Fruit fly (Drosophila melanogaster) whole organism, wandering third instar larva: ENCODE results near the gene CG17134.

ENCODE experiments used
- Abd-B ChIP-seq: fragments of >200 bp; optimal IDR thresholded peaks from 2 replicates; lab custom pipeline; 2017; ENCODE audit warnings: missing biosample characterization, missing genetic modification characterization
- CG9705 ChIP-seq: fragments of 200-800 bp; sonication (Bioruptor generic); optimal IDR thresholded peaks from 2 replicates; lab custom pipeline; 2018; ENCODE audit warnings: missing biosample characterization, mild to moderate bottlenecking, missing genetic modification characterization
- Dfd ChIP-seq: fragments of >200 bp; optimal IDR thresholded peaks from 2 replicates; lab custom pipeline; 2017; ENCODE audit warnings: missing biosample characterization, missing genetic modification characterization
- Dif ChIP-seq: fragments of 200-275, 200-300 bp; sonication (Bioruptor generic); optimal IDR thresholded peaks from 2 replicates; lab custom pipeline; 2018; ENCODE audit warnings: missing biosample characterization, missing genetic modification characterization; ENCODE audit not compliant: partially characterized antibody
- GATAd ChIP-seq: sonication (Bioruptor generic); optimal IDR thresholded peaks from 2 replicates; lab custom pipeline; 2016; ENCODE audit warnings: missing biosample characterization, missing genetic modification characterization
- HLH106 ChIP-seq: fragments of 200-800 bp; optimal IDR thresholded peaks from 3 replicates; lab custom pipeline; 2019; ENCODE audit warnings: missing biosample characterization, mild to moderate bottlenecking, missing genetic modification characterization, moderate library complexity
- Hnf4 ChIP-seq: fragments of 200-800 bp; sonication (Bioruptor generic); optimal IDR thresholded peaks from 2 replicates; lab custom pipeline; 2016; ENCODE audit warnings: missing biosample characterization, mild to moderate bottlenecking, missing genetic modification characterization
- Hr78 ChIP-seq: fragments of >200 bp; optimal IDR thresholded peaks from 2 replicates; lab custom pipeline; 2017; ENCODE audit warnings: missing biosample characterization, missing genetic modification characterization
- Hr83 ChIP-seq: fragments of 200-300 bp; sonication (Bioruptor generic); optimal IDR thresholded peaks from 2 replicates; lab custom pipeline; 2016; ENCODE audit warnings: missing biosample characterization, mild to moderate bottlenecking, missing genetic modification characterization, moderate library complexity; ENCODE audit not compliant: poor library complexity, severe bottlenecking
- Jra ChIP-seq: sonication (Bioruptor generic); optimal IDR thresholded peaks from 2 replicates; lab custom pipeline; 2016; ENCODE audit warnings: missing biosample characterization, missing genetic modification characterization
- Mio ChIP-seq: sonication (Bioruptor generic); optimal IDR thresholded peaks from 2 replicates; lab custom pipeline; 2016; ENCODE audit warnings: missing biosample characterization, missing genetic modification characterization
- Myc ChIP-seq: fragments of >200 bp; optimal IDR thresholded peaks from 2 replicates; lab custom pipeline; 2017
- N ChIP-seq: fragments of >200 bp; optimal IDR thresholded peaks from 2 replicates; lab custom pipeline; 2018; ENCODE audit warnings: missing biosample characterization, missing external identifiers, missing genetic modification characterization
- OdsH ChIP-seq: fragments of 200-800 bp; sonication (Bioruptor generic); optimal IDR thresholded peaks from 2 replicates; lab custom pipeline; 2016; ENCODE audit warnings: missing biosample characterization, mild to moderate bottlenecking, missing genetic modification characterization
- Rel ChIP-seq, 2 experiments: fragments of 200-800 bp; sonication (Bioruptor generic) in 1 of 2; optimal IDR thresholded peaks; 2 replicates in 1 of 2; 3 replicates in 1 of 2; lab custom pipeline; 2016 to 2019; ENCODE audit warnings: mild to moderate bottlenecking in 2 of 2, missing biosample characterization in 2 of 2, missing genetic modification characterization in 2 of 2, moderate library complexity in 1 of 2
- Sp1 ChIP-seq: fragments of 200-800 bp; sonication (Bioruptor generic); optimal IDR thresholded peaks from 3 replicates; lab custom pipeline; 2019; ENCODE audit warnings: missing biosample characterization, mild to moderate bottlenecking, missing genetic modification characterization, moderate library complexity
- br ChIP-seq: fragments of 200-800 bp; sonication (Bioruptor generic); optimal IDR thresholded peaks from 2 replicates; lab custom pipeline; 2016; ENCODE audit warnings: missing biosample characterization, missing genetic modification characterization
- brk ChIP-seq: fragments of 200-800 bp; sonication (Bioruptor generic); optimal IDR thresholded peaks from 2 replicates; lab custom pipeline; 2016; ENCODE audit warnings: missing biosample characterization, mild to moderate bottlenecking, missing genetic modification characterization
- dl ChIP-seq, 2 experiments: fragments of 175-275, 200-275 bp in 1 of 2; fragments of 200-275 bp in 1 of 2; sonication (Bioruptor generic); optimal IDR thresholded peaks; lab custom pipeline; 2018; ENCODE audit warnings: mild to moderate bottlenecking in 2 of 2, missing biosample characterization in 2 of 2, missing genetic modification characterization in 2 of 2, moderate library complexity in 2 of 2; ENCODE audit not compliant: partially characterized antibody in 2 of 2, insufficient read depth in 1 of 2
- dmrt93B ChIP-seq: fragments of 200-800 bp; sonication (Bioruptor generic); optimal IDR thresholded peaks from 2 replicates; lab custom pipeline; 2018; ENCODE audit warnings: missing biosample characterization, mild to moderate bottlenecking, missing genetic modification characterization
- dsf ChIP-seq: sonication (Bioruptor generic); optimal IDR thresholded peaks from 2 replicates; lab custom pipeline; 2016; ENCODE audit warnings: missing biosample characterization, missing genetic modification characterization, borderline replicate concordance
- ey ChIP-seq: fragments of 200-800 bp; sonication (Bioruptor generic); optimal IDR thresholded peaks from 2 replicates; lab custom pipeline; 2016; ENCODE audit warnings: missing biosample characterization, missing genetic modification characterization
- foxo ChIP-seq, 2 experiments: fragments of 200-800 bp; sonication (Bioruptor generic); optimal IDR thresholded peaks; 2 replicates in 1 of 2; 3 replicates in 1 of 2; lab custom pipeline; 2016 to 2017; ENCODE audit warnings: missing biosample characterization in 2 of 2, missing genetic modification characterization in 2 of 2
- fru ChIP-seq: fragments of 200-800 bp; sonication (Bioruptor generic); optimal IDR thresholded peaks from 3 replicates; lab custom pipeline; 2016; ENCODE audit warnings: missing biosample characterization, mild to moderate bottlenecking, missing genetic modification characterization
- h ChIP-seq: fragments of 200-800 bp; sonication (Bioruptor generic); optimal IDR thresholded peaks from 3 replicates; lab custom pipeline; 2016; ENCODE audit warnings: missing biosample characterization, mild to moderate bottlenecking, missing genetic modification characterization
- jim ChIP-seq: fragments of 175-275, 200-325 bp; sonication (Bioruptor generic); optimal IDR thresholded peaks from 2 replicates; lab custom pipeline; 2016; ENCODE audit warnings: missing biosample characterization, mild to moderate bottlenecking, missing genetic modification characterization
- lola ChIP-seq: fragments of >200 bp; optimal IDR thresholded peaks from 2 replicates; lab custom pipeline; 2017; ENCODE audit warnings: missing biosample characterization, missing genetic modification characterization
- pan ChIP-seq: fragments of >200 bp; optimal IDR thresholded peaks from 2 replicates; lab custom pipeline; 2017
- psq ChIP-seq: fragments of 200-800 bp; sonication (Bioruptor generic); optimal IDR thresholded peaks from 3 replicates; lab custom pipeline; 2017; ENCODE audit warnings: missing biosample characterization, mild to moderate bottlenecking, missing genetic modification characterization, moderate library complexity
- rgr ChIP-seq: fragments of 200-800 bp; sonication (Bioruptor generic); optimal IDR thresholded peaks from 3 replicates; lab custom pipeline; 2016; ENCODE audit warnings: missing biosample characterization, mild to moderate bottlenecking, missing genetic modification characterization
- sage ChIP-seq: fragments of 200-800 bp; sonication (Bioruptor generic); optimal IDR thresholded peaks from 2 replicates; lab custom pipeline; 2016; ENCODE audit warnings: missing biosample characterization, mild to moderate bottlenecking, missing genetic modification characterization
- sv ChIP-seq: fragments of 200-800 bp; sonication (Bioruptor generic); optimal IDR thresholded peaks from 3 replicates; lab custom pipeline; 2016; ENCODE audit warnings: missing biosample characterization, missing genetic modification characterization
- tai ChIP-seq: sonication (Bioruptor generic); optimal IDR thresholded peaks from 2 replicates; lab custom pipeline; 2016; ENCODE audit warnings: missing biosample characterization, missing genetic modification characterization
- usp ChIP-seq: fragments of >200 bp; optimal IDR thresholded peaks from 2 replicates; lab custom pipeline; 2017; ENCODE audit warnings: missing biosample characterization, missing genetic modification characterization
- woc ChIP-seq: sonication (Bioruptor generic); optimal IDR thresholded peaks from 2 replicates; lab custom pipeline; 2016; ENCODE audit warnings: missing biosample characterization, mild to moderate bottlenecking, missing genetic modification characterization

The CG17134 gene

dm6 chr2L:10791343-10791742 is 29.2 kb upstream of the CG17134 start (continued):
- peak; percentile 31 for TF ChIP-seq CG9705
- peak; percentile 39 for TF ChIP-seq psq (GFP tag; lab: Kevin White, UChicago)
- TF ChIP-seq sage (GFP tag; lab: Kevin White, UChicago), result no peak
- TF ChIP-seq Hr78 (GFP tag; lab: Kevin White, UChicago), result no peak
- peak; percentile 39 for TF ChIP-seq ey (GFP tag; lab: Kevin White, UChicago)
- TF ChIP-seq HLH106 (tag; lab: Kevin White, UChicago), result peak; percentile 62
- TF ChIP-seq GATAd (GFP tag; lab: Kevin White, UChicago), result no peak
- TF ChIP-seq tai (GFP tag; lab: Kevin White, UChicago), result no peak
- no peak for TF ChIP-seq Myc (lab: Kevin White, UChicago)
- peak; percentile 6 for TF ChIP-seq dmrt93B (GFP tag; lab: Kevin White, UChicago)
- no peak for TF ChIP-seq N (GFP tag; lab: Kevin White, UChicago)
- TF ChIP-seq OdsH (GFP tag; lab: Kevin White, UChicago), result peak; percentile 20
- TF ChIP-seq fru (GFP tag; lab: Kevin White, UChicago), result peak; percentile 90
- no peak for TF ChIP-seq Abd-B (GFP tag; lab: Kevin White, UChicago)
- TF ChIP-seq Jra (GFP tag; lab: Kevin White, UChicago), result no peak
- TF ChIP-seq, all 38 proteins: peak for 15

dm6 chr2L:10792072-10792471 is 28.4 kb upstream of the CG17134 start:
- TF ChIP-seq GATAd (GFP tag; lab: Kevin White, UChicago) (no peak), Jra (GFP tag; lab: Kevin White, UChicago) (no peak), Dif (GFP tag; lab: Kevin White, UChicago) (no peak), HLH106 (tag; lab: Kevin White, UChicago) (no peak), Hnf4 (no peak), brk (GFP tag; lab: Kevin White, UChicago) (no peak), Hr83 (GFP tag; lab: Kevin White, UChicago) (no peak), rgr (no peak), Myc (lab: Kevin White, UChicago) (no peak), fru (GFP tag; lab: Kevin White, UChicago) (no peak), dl (GFP tag; optimal IDR thresholded peaks at IDR 0.05; lab: Kevin White, UChicago; ENCODE audit: insufficient read depth in 1 of 2, partially characterized antibody in 2 of 2) (no peak), Hr78 (GFP tag; lab: Kevin White, UChicago) (no peak), sv (no peak), br (GFP tag; lab: Kevin White, UChicago) (no peak), pan (lab: Kevin White, UChicago) (no peak), usp (GFP tag; lab: Kevin White, UChicago) (no peak)

dm6 chr2L:10794032-10794431 is 26.5 kb upstream of the CG17134 start:
- TF ChIP-seq rgr (no peak), foxo (GFP tag; optimal IDR thresholded peaks at IDR 0.05; lab: Kevin White, UChicago) (peak in 1 of 2 experiments; percentile 7), Sp1 (GFP tag; lab: Kevin White, UChicago) (peak; percentile 47), Rel (GFP tag; optimal IDR thresholded peaks at IDR 0.05; lab: Kevin White, UChicago) (peak; percentile 3), Rel (tag; optimal IDR thresholded peaks at IDR 0.05; lab: Kevin White, UChicago) (no peak), tai (GFP tag; lab: Kevin White, UChicago) (peak; percentile 39)
- TF ChIP-seq, all 38 proteins: peak for 4

- TF ChIP-seq tai (GFP tag; lab: Kevin White, UChicago), result no peak
- peak; percentile 82 for TF ChIP-seq Dfd (GFP tag; lab: Kevin White, UChicago)
Observed at dm6 chr2L:10795731-10796130, 24.8 kb upstream of the CG17134 start.

dm6 chr2L:10800877-10801719 is 19.4 kb upstream of the CG17134 start, which contains the start of gene CG31869:
CG31869 (minus strand) TSS chr2L:10801109.
- TF ChIP-seq Myc (lab: Kevin White, UChicago) (peak; percentile 95), N (GFP tag; lab: Kevin White, UChicago) (no peak), rgr (no peak), Hr83 (GFP tag; lab: Kevin White, UChicago) (peak; percentile 38), Abd-B (GFP tag; lab: Kevin White, UChicago) (no peak), Rel (GFP tag; optimal IDR thresholded peaks at IDR 0.05; lab: Kevin White, UChicago) (no peak), Rel (tag; optimal IDR thresholded peaks at IDR 0.05; lab: Kevin White, UChicago) (peak; percentile 13), psq (GFP tag; lab: Kevin White, UChicago) (peak; percentile 6), jim (GFP tag; lab: Kevin White, UChicago) (no peak), br (GFP tag; lab: Kevin White, UChicago) (no peak), woc (GFP tag; lab: Kevin White, UChicago) (no peak), brk (GFP tag; lab: Kevin White, UChicago) (no peak), fru (GFP tag; lab: Kevin White, UChicago) (peak; percentile 17), sage (GFP tag; lab: Kevin White, UChicago) (no peak), dmrt93B (GFP tag; lab: Kevin White, UChicago) (no peak), Hnf4 (no peak), dsf (GFP tag; lab: Kevin White, UChicago) (no peak), sv (no peak), CG9705 (no peak), tai (GFP tag; lab: Kevin White, UChicago) (no peak), Dfd (GFP tag; lab: Kevin White, UChicago) (no peak), Hr78 (GFP tag; lab: Kevin White, UChicago) (no peak), lola (GFP tag; lab: Kevin White, UChicago) (no peak), Dif (GFP tag; lab: Kevin White, UChicago) (peak; percentile 68), h (GFP tag; lab: Kevin White, UChicago) (peak; percentile 38), Mio (GFP tag; lab: Kevin White, UChicago) (no peak), Jra (GFP tag; lab: Kevin White, UChicago) (no peak)
